Fruit fly (Drosophila melanogaster) whole organism, embryonic: Measurements from ENCODE around the gene Hacd1.

Source experiments
- Atf-2 ChIP-seq: fragments of 200-800 bp; sonication (Bioruptor generic); optimal IDR thresholded peaks from 2 replicates; lab custom pipeline; 2016; ENCODE audit warnings: missing biosample characterization, missing genetic modification characterization
- Awh ChIP-seq: fragments of 200-800 bp; sonication (Bioruptor generic); IDR thresholded peaks from 2 replicates; pipeline ENCODE4, ENCODE4 v1.3.6; 2022; ENCODE audit warnings: missing biosample characterization, missing genetic modification characterization
- CG10274 ChIP-seq: fragments of 200-800 bp; sonication (Bioruptor generic); optimal IDR thresholded peaks from 3 replicates; lab custom pipeline; 2017; ENCODE audit warnings: missing biosample characterization, mild to moderate bottlenecking, missing genetic modification characterization
- CG10321 ChIP-seq: fragments of 200-800 bp; sonication (Bioruptor generic); IDR thresholded peaks from 2 replicates; pipeline ENCODE4 v1.3.6; 2022; ENCODE audit warnings: missing biosample characterization, missing genetic modification characterization
- CG11695 ChIP-seq: fragments of 200-800 bp; sonication (Bioruptor generic); IDR thresholded peaks from 3 replicates; pipeline ENCODE4 v1.3.6; 2022; ENCODE audit warnings: missing biosample characterization, missing genetic modification characterization
- CG1603 ChIP-seq: fragments of 200-800 bp; sonication (Bioruptor generic); optimal IDR thresholded peaks from 2 replicates; lab custom pipeline; 2019; ENCODE audit warnings: missing biosample characterization, mild to moderate bottlenecking, missing genetic modification characterization, moderate library complexity
- CG16813 ChIP-seq: fragments of 200-800 bp; sonication (Bioruptor generic); IDR thresholded peaks from 3 replicates; pipeline ENCODE4 v1.3.6; 2022; ENCODE audit warnings: missing biosample characterization, missing genetic modification characterization; ENCODE audit not compliant: partially characterized antibody
- CG17359 ChIP-seq: fragments of 200-800 bp; sonication (Bioruptor generic); optimal IDR thresholded peaks from 3 replicates; lab custom pipeline; 2018; ENCODE audit warnings: missing biosample characterization, mild to moderate bottlenecking, missing genetic modification characterization, moderate library complexity
- CG1832 ChIP-seq: fragments of 200-800 bp; sonication (Bioruptor generic); optimal IDR thresholded peaks from 2 replicates; lab custom pipeline; 2017; ENCODE audit warnings: missing biosample characterization, mild to moderate bottlenecking, missing genetic modification characterization, inconsistent platforms
- CG18764 ChIP-seq: fragments of 200-800 bp; sonication (Bioruptor generic); optimal IDR thresholded peaks from 3 replicates; lab custom pipeline; 2016; ENCODE audit warnings: missing biosample characterization, missing genetic modification characterization
- CG3838 ChIP-seq: fragments of 200-800 bp; sonication (Bioruptor generic); optimal IDR thresholded peaks from 3 replicates; lab custom pipeline; 2016; ENCODE audit warnings: missing biosample characterization, missing genetic modification characterization
- CG4854 ChIP-seq: fragments of 200-800 bp; sonication (Bioruptor generic); optimal IDR thresholded peaks from 2 replicates; lab custom pipeline; 2016; ENCODE audit warnings: missing biosample characterization, missing genetic modification characterization, inconsistent platforms
- CG5180 ChIP-seq: fragments of 200-800 bp; sonication (Bioruptor generic); optimal IDR thresholded peaks from 3 replicates; lab custom pipeline; 2017; ENCODE audit warnings: missing biosample characterization, missing genetic modification characterization, mild to moderate bottlenecking, moderate library complexity, missing genetic modification reagents
- CG6175 ChIP-seq: fragments of 200-800 bp; sonication (Bioruptor generic); IDR thresholded peaks from 3 replicates; pipeline ENCODE4 v1.3.6; 2022; ENCODE audit warnings: missing biosample characterization, missing genetic modification characterization
- CG6254 ChIP-seq: fragments of 200-800 bp; sonication (Bioruptor generic); optimal IDR thresholded peaks from 3 replicates; lab custom pipeline; 2017; ENCODE audit warnings: mild to moderate bottlenecking, missing biosample characterization, missing genetic modification reagents, missing genetic modification characterization
- CG7928 ChIP-seq: fragments of 200-800 bp; sonication (Bioruptor generic); optimal IDR thresholded peaks from 2 replicates; lab custom pipeline; 2017; ENCODE audit warnings: missing biosample characterization, mild to moderate bottlenecking, missing genetic modification characterization
- CG8281 ChIP-seq: fragments of 200-800 bp; sonication (Bioruptor generic); optimal IDR thresholded peaks from 2 replicates; lab custom pipeline; 2018; ENCODE audit warnings: missing biosample characterization, mild to moderate bottlenecking, missing genetic modification characterization, moderate library complexity
- CkIIα-i1 ChIP-seq: fragments of 200-800 bp; sonication (Bioruptor generic); IDR thresholded peaks from 2 replicates; pipeline ENCODE4 v1.3.6; 2022; ENCODE audit warnings: missing biosample characterization, missing genetic modification characterization
- Dbx ChIP-seq: fragments of 200-800 bp; sonication (Bioruptor generic); IDR thresholded peaks from 3 replicates; pipeline ENCODE4 v1.3.6; 2022; ENCODE audit warnings: missing biosample characterization, missing genetic modification characterization
- Elba2 ChIP-seq: fragments of 200-800 bp; sonication (Bioruptor generic); optimal IDR thresholded peaks from 3 replicates; lab custom pipeline; 2016; ENCODE audit warnings: missing biosample characterization, missing genetic modification characterization
- Fer2 ChIP-seq: fragments of 200-800 bp; sonication (Bioruptor generic); optimal IDR thresholded peaks from 2 replicates; lab custom pipeline; 2018; ENCODE audit warnings: missing biosample characterization, mild to moderate bottlenecking, missing genetic modification characterization, moderate library complexity
- HmgD ChIP-seq: fragments of 200-800 bp; sonication (Bioruptor generic); optimal IDR thresholded peaks from 3 replicates; lab custom pipeline; 2016; ENCODE audit warnings: missing biosample characterization, missing genetic modification characterization
- HmgZ ChIP-seq: fragments of 200-800 bp; sonication (Bioruptor generic); optimal IDR thresholded peaks from 2 replicates; lab custom pipeline; 2018; ENCODE audit warnings: missing biosample characterization, mild to moderate bottlenecking, missing genetic modification characterization
- NC2α ChIP-seq: fragments of 200-800 bp; sonication (Bioruptor generic); optimal IDR thresholded peaks from 2 replicates; lab custom pipeline; 2016; ENCODE audit warnings: missing biosample characterization, missing genetic modification characterization
- Optix ChIP-seq: fragments of 200-800 bp; sonication (Bioruptor generic); IDR thresholded peaks from 3 replicates; pipeline ENCODE4 v1.3.6; 2022; ENCODE audit warnings: missing biosample characterization, missing genetic modification characterization
- Sox100B ChIP-seq: fragments of 200-800 bp; sonication (Bioruptor generic); optimal IDR thresholded peaks from 3 replicates; lab custom pipeline; 2018; ENCODE audit warnings: missing biosample characterization, mild to moderate bottlenecking, missing genetic modification characterization
- YL-1 ChIP-seq: fragments of 200-800 bp; sonication (Bioruptor generic); optimal IDR thresholded peaks from 3 replicates; lab custom pipeline; 2017; ENCODE audit warnings: missing biosample characterization, mild to moderate bottlenecking, missing genetic modification characterization
- ac ChIP-seq: fragments of 200-800 bp; sonication (Bioruptor generic); optimal IDR thresholded peaks from 3 replicates; lab custom pipeline; 2017; ENCODE audit warnings: missing biosample characterization, mild to moderate bottlenecking, missing genetic modification characterization
- ato ChIP-seq: fragments of 200-800 bp; sonication (Bioruptor generic); IDR thresholded peaks from 2 replicates; pipeline ENCODE4 v1.3.6; 2022; ENCODE audit warnings: missing biosample characterization, missing genetic modification characterization; ENCODE audit not compliant: partially characterized antibody
- bab2 ChIP-seq: fragments of 200-800 bp; sonication (Bioruptor generic); optimal IDR thresholded peaks from 2 replicates; lab custom pipeline; 2016; ENCODE audit warnings: missing biosample characterization, missing genetic modification characterization
- chif ChIP-seq, 2 experiments: fragments of 200-800 bp; sonication (Bioruptor generic); optimal IDR thresholded peaks; 3 replicates each; lab custom pipeline; 2016; ENCODE audit warnings: missing biosample characterization in 2 of 2, missing genetic modification characterization in 2 of 2
- cwo ChIP-seq: fragments of 200-800 bp; sonication (Bioruptor generic); optimal IDR thresholded peaks from 3 replicates; lab custom pipeline; 2017; ENCODE audit warnings: missing biosample characterization, missing genetic modification characterization, mild to moderate bottlenecking, moderate library complexity, missing genetic modification reagents
- dm ChIP-seq: fragments of 200-800 bp; sonication (Bioruptor generic); optimal IDR thresholded peaks from 3 replicates; lab custom pipeline; 2016; ENCODE audit warnings: missing biosample characterization, missing genetic modification characterization
- ewg ChIP-seq: fragments of 200-800 bp; sonication (Bioruptor generic); optimal IDR thresholded peaks from 3 replicates; lab custom pipeline; 2017; ENCODE audit warnings: mild to moderate bottlenecking, missing biosample characterization, missing genetic modification reagents, missing genetic modification characterization
- fd3F ChIP-seq: fragments of 200-800 bp; sonication (Bioruptor generic); optimal IDR thresholded peaks from 2 replicates; lab custom pipeline; 2018; ENCODE audit warnings: missing biosample characterization, mild to moderate bottlenecking, missing genetic modification characterization, moderate library complexity
- fu2 ChIP-seq: fragments of 200-800 bp; sonication (Bioruptor generic); optimal IDR thresholded peaks from 2 replicates; lab custom pipeline; 2016; ENCODE audit warnings: missing biosample characterization, missing genetic modification characterization
- gro ChIP-seq: fragments of 200-800 bp; sonication (Bioruptor generic); optimal IDR thresholded peaks from 2 replicates; lab custom pipeline; 2016; ENCODE audit warnings: missing biosample characterization, missing genetic modification characterization
- gsb-n ChIP-seq: fragments of 200-800 bp; sonication (Bioruptor generic); optimal IDR thresholded peaks from 3 replicates; lab custom pipeline; 2018; ENCODE audit warnings: missing biosample characterization, mild to moderate bottlenecking, missing genetic modification characterization
- ind ChIP-seq: fragments of 200-800 bp; sonication (Bioruptor generic); optimal IDR thresholded peaks from 3 replicates; lab custom pipeline; 2016; ENCODE audit warnings: missing biosample characterization, missing genetic modification characterization
- kay ChIP-seq: fragments of 200-800 bp; sonication (Bioruptor generic); optimal IDR thresholded peaks from 2 replicates; lab custom pipeline; 2016; ENCODE audit warnings: missing biosample characterization, missing genetic modification characterization
- maf-S ChIP-seq: fragments of 200-800 bp; sonication (Bioruptor generic); optimal IDR thresholded peaks from 2 replicates; lab custom pipeline; 2016; ENCODE audit warnings: missing biosample characterization, missing genetic modification characterization
- odd ChIP-seq: fragments of 200-800 bp; sonication (Bioruptor generic); optimal IDR thresholded peaks from 2 replicates; lab custom pipeline; 2017; ENCODE audit warnings: missing biosample characterization, mild to moderate bottlenecking, missing genetic modification characterization
- pan ChIP-seq, 4 experiments: fragments of >200 bp in 3 of 4; fragments of 200-800 bp in 1 of 4; sonication (Bioruptor generic) in 1 of 4; optimal IDR thresholded peaks in 3 of 4; IDR thresholded peaks in 1 of 4; 2 replicates each; pipeline versions ENCODE4 v1.3.6 to Lab custom; 2017 to 2022; ENCODE audit warnings: missing biosample characterization in 2 of 4, missing genetic modification characterization in 2 of 4, mixed read lengths in 1 of 4
- phol ChIP-seq: fragments of 200-800 bp; sonication (Bioruptor generic); optimal IDR thresholded peaks from 3 replicates; lab custom pipeline; 2018; ENCODE audit warnings: missing biosample characterization, mild to moderate bottlenecking, missing genetic modification characterization, moderate library complexity
- sqz ChIP-seq: fragments of 200-800 bp; sonication (Bioruptor generic); optimal IDR thresholded peaks from 3 replicates; lab custom pipeline; 2018; ENCODE audit warnings: missing biosample characterization, mild to moderate bottlenecking, missing genetic modification characterization
- tin ChIP-seq: fragments of 200-800 bp; sonication (Bioruptor generic); optimal IDR thresholded peaks from 3 replicates; lab custom pipeline; 2016; ENCODE audit warnings: missing biosample characterization, missing genetic modification characterization
- unc-4 ChIP-seq: fragments of 200-800 bp; sonication (Bioruptor generic); IDR thresholded peaks from 2 replicates; pipeline ENCODE4 v1.3.6; 2022; ENCODE audit warnings: missing biosample characterization, missing genetic modification characterization; ENCODE audit not compliant: partially characterized antibody
- wor ChIP-seq: fragments of 200-800 bp; sonication (Bioruptor generic); IDR thresholded peaks from 2 replicates; pipeline ENCODE4 v1.3.6; 2022; ENCODE audit warnings: missing biosample characterization, missing genetic modification characterization

The Hacd1 gene

DNA sequence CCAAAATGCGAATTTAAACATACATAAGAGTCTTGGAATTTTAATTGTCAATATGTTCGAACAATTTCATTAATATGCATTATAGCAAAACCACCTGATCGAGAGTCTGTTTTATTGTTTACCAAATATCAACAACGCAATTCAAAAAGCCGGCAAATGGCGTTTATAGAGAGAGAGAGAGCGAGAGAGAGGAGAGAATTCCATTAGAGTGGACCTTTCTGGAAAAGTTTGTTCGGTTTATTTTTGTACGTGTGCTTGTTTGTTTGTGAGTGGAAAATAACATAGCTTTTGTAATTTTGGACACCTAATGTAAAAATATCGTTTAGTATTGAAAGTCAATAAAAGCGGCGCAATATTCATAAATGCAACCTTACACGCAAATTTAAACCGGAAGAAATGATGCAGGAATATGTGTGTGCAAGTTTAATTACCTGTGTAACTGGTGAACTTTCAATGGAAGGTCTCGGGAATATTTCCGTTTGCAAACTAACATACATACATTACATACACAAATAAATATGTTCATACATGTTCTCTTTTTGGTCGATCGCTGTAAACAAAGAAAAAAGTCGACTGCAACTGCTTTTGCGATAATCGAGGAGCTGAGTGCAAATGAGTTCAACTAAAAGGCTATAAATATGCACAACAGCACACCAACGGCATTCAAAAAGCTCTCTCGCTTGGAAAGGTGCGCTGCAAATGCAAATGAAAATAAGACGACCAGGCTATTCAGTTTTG is 42.7 kb upstream of the Hacd1 start, which contains the start of gene CG6785 (continued):
- 0 out of 2 replicates have a peak, but pooled peaks have one; percentile 17 for TF ChIP-seq unc-4 (GFP tag; lab: Robert Waterston, UW)
- no peak for TF ChIP-seq Elba2 (GFP tag; lab: Kevin White, UChicago)
- no peak for TF ChIP-seq wor
- peak; percentile 80 for TF ChIP-seq sqz (GFP tag; lab: Kevin White, UChicago)
- TF ChIP-seq tin (GFP tag; lab: Kevin White, UChicago): peak; percentile 56
- TF ChIP-seq CG4854 (GFP tag; lab: Kevin White, UChicago): peak; percentile 83
- TF ChIP-seq CG10321 (GFP tag; lab: Robert Waterston, UW): peak; percentile 54
- TF ChIP-seq CG7928 (GFP tag; lab: Kevin White, UChicago): peak; percentile 30
- TF ChIP-seq Optix (GFP tag; lab: Robert Waterston, UW): no peak
- TF ChIP-seq CG6175 (GFP tag; lab: Robert Waterston, UW): no peak
- peak; percentile 85 for TF ChIP-seq gro
- TF ChIP-seq cwo (GFP tag; lab: Kevin White, UChicago): peak; percentile 60
- TF ChIP-seq CG11695: peak; percentile 71
- TF ChIP-seq dm (GFP tag; lab: Kevin White, UChicago): peak; percentile 55
- peak; percentile 62 for TF ChIP-seq phol (tag; lab: Kevin White, UChicago)
- peak; percentile 87 for TF ChIP-seq CG18764 (GFP tag; lab: Kevin White, UChicago)
- peak; percentile 77 for TF ChIP-seq kay (GFP tag; lab: Kevin White, UChicago)
- peak; percentile 95 for TF ChIP-seq odd (GFP tag; lab: Kevin White, UChicago)
- TF ChIP-seq Dbx (GFP tag; lab: Robert Waterston, UW): peak; percentile 70; the same call in 2 of the 3 replicates
- peak; percentile 2 for TF ChIP-seq ind (GFP tag; lab: Kevin White, UChicago)
- TF ChIP-seq Sox100B: peak; percentile 90
- TF ChIP-seq ewg: peak; percentile 79
- TF ChIP-seq CG17359 (tag; lab: Kevin White, UChicago): peak; percentile 88
- peak; percentile 86 for TF ChIP-seq Atf-2 (GFP tag; lab: Kevin White, UChicago)
- peak; percentile 69 for TF ChIP-seq CG8281 (tag; lab: Kevin White, UChicago)
- peak; percentile 77 to 88 for TF ChIP-seq chif (GFP tag; optimal IDR thresholded peaks at IDR 0.05; lab: Kevin White, UChicago)
- peak; percentile 48 for TF ChIP-seq CG10274 (GFP tag; lab: Kevin White, UChicago)
- TF ChIP-seq maf-S (GFP tag; lab: Kevin White, UChicago): peak; percentile 66
- TF ChIP-seq HmgZ (tag; lab: Kevin White, UChicago): peak; percentile 81
- TF ChIP-seq CG1832 (GFP tag; lab: Kevin White, UChicago): no peak
- peak; percentile 53 for TF ChIP-seq Fer2 (tag; lab: Kevin White, UChicago)
- peak; percentile 83 for TF ChIP-seq CG1603 (tag; lab: Kevin White, UChicago)
- TF ChIP-seq bab2: peak; percentile 92
- peak; percentile 90 for TF ChIP-seq NC2α
- peak; percentile 88 for TF ChIP-seq gsb-n (tag; lab: Kevin White, UChicago)
- TF ChIP-seq ato (GFP tag; lab: Robert Waterston, UW): no peak
- no peak for TF ChIP-seq fu2 (GFP tag; lab: Kevin White, UChicago)
- TF ChIP-seq YL-1 (GFP tag; lab: Kevin White, UChicago): peak; percentile 92
- TF ChIP-seq CG6254 (GFP tag; lab: Kevin White, UChicago): peak; percentile 82
- TF ChIP-seq CG16813: no peak
- TF ChIP-seq Awh (GFP tag; lab: Robert Waterston, UW): peak; percentile 80
- peak; percentile 18 for TF ChIP-seq HmgD
- peak; percentile 45 for TF ChIP-seq CG3838 (GFP tag; lab: Kevin White, UChicago)
- peak; percentile 65 for TF ChIP-seq fd3F (GFP tag; lab: Kevin White, UChicago)
- TF ChIP-seq ac: peak; percentile 78
- no peak for TF ChIP-seq CkIIα-i1 (GFP tag; lab: Robert Waterston, UW)
- TF ChIP-seq pan (optimal IDR thresholded peaks at IDR 0.05; lab: Kevin White, UChicago): no peak
- peak in 1 of 2 experiments; percentile 59 for TF ChIP-seq pan (GFP tag; optimal IDR thresholded peaks at IDR 0.05 in 1 of 2, IDR thresholded peaks at IDR 0.05 in 1 of 2)
- peak; percentile 83 for TF ChIP-seq CG5180 (GFP tag; lab: Kevin White, UChicago)
